Fruit fly (Drosophila melanogaster) whole organism, prepupa: Measurements from ENCODE around the gene Cdep.

Experiments
- CG10669 ChIP-seq: fragments of 200-800 bp; sonication (Bioruptor generic); optimal IDR thresholded peaks from 3 replicates; lab custom pipeline; 2018; ENCODE audit warnings: missing biosample characterization, mild to moderate bottlenecking, missing genetic modification characterization, moderate library complexity
- CG11762 ChIP-seq: fragments of 200-800 bp; sonication (Bioruptor generic); optimal IDR thresholded peaks from 3 replicates; lab custom pipeline; 2016; ENCODE audit warnings: missing biosample characterization, missing genetic modification characterization; ENCODE audit not compliant: insufficient read depth
- CG11902 ChIP-seq: fragments of 200-800 bp; sonication (Bioruptor generic); optimal IDR thresholded peaks from 3 replicates; lab custom pipeline; 2016; ENCODE audit warnings: missing biosample characterization, missing genetic modification characterization
- CG3032 ChIP-seq: fragments of 200-800 bp; optimal IDR thresholded peaks from 2 replicates; lab custom pipeline; 2019; ENCODE audit warnings: missing biosample characterization, mild to moderate bottlenecking, missing genetic modification characterization, moderate library complexity
- CG4318 ChIP-seq: fragments of 200-800 bp; sonication (Bioruptor generic); optimal IDR thresholded peaks from 3 replicates; lab custom pipeline; 2017; ENCODE audit warnings: missing biosample characterization, mild to moderate bottlenecking, missing genetic modification characterization
- dac ChIP-seq: fragments of 200-800 bp; sonication (Bioruptor generic); optimal IDR thresholded peaks from 2 replicates; lab custom pipeline; 2017; ENCODE audit warnings: missing biosample characterization, mild to moderate bottlenecking, missing genetic modification characterization
- esn ChIP-seq: fragments of 200-800 bp; sonication (Bioruptor generic); optimal IDR thresholded peaks from 2 replicates; lab custom pipeline; 2016; ENCODE audit warnings: missing biosample characterization, mild to moderate bottlenecking, missing genetic modification characterization, moderate library complexity
- fkh ChIP-seq: fragments of 200-800 bp; sonication (Bioruptor generic); optimal IDR thresholded peaks from 3 replicates; lab custom pipeline; 2017; ENCODE audit warnings: missing biosample characterization, mild to moderate bottlenecking, missing genetic modification characterization, moderate library complexity
- pdm3 ChIP-seq: fragments of 200-800 bp; sonication (Bioruptor generic); optimal IDR thresholded peaks from 3 replicates; lab custom pipeline; 2016; ENCODE audit warnings: missing biosample characterization, missing genetic modification characterization
- topi ChIP-seq: fragments of 200-800 bp; sonication (Bioruptor generic); optimal IDR thresholded peaks from 3 replicates; lab custom pipeline; 2016; ENCODE audit warnings: missing biosample characterization, missing genetic modification characterization

DNA sequence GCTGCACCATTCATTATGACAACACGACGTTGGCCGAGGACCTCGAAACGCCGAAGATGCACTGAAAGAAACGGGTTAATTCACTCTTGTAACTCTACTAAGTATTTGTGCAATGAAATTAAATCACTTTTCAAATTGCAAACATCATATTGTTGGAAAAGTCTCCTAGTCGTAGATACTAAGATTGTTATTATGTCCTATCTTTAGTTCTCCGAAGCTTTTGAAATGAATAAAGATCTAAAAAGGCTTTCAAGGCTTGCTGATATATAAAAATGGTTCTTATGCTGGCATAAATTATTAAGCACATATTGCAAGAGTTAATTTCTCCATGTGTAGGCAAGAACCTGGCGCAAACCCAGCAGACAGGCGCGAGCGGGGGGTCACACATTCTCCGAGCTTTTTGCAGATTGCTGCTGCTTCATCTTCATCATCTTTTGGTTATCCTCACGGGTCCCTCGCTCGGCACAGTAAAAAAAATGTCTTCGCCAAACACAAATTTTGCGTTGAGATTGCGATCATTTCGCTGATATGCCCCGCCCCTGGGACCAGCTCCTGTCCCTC, 27.1 kb upstream of the Cdep start:
- TF ChIP-seq dac (no peak), fkh (GFP tag; lab: Kevin White, UChicago) (no peak), esn (GFP tag; lab: Kevin White, UChicago) (peak; percentile 92), CG3032 (tag; lab: Kevin White, UChicago) (peak; percentile 84), CG10669 (GFP tag; lab: Kevin White, UChicago) (peak; percentile 84), CG4318 (no peak), CG11902 (GFP tag; lab: Kevin White, UChicago) (peak; percentile 62), CG11762 (GFP tag; lab: Kevin White, UChicago) (peak; percentile 55), topi (GFP tag; lab: Kevin White, UChicago) (peak; percentile 88), pdm3 (GFP tag; lab: Kevin White, UChicago) (peak; percentile 70)
